Fruit fly (Drosophila melanogaster) whole organism: Measurements from ENCODE around the gene pyd.

Experiments used
- CG8478 ChIP-seq: fragments of >200 bp; optimal IDR thresholded peaks from 2 replicates; lab custom pipeline; 2018; ENCODE audit warnings: inconsistent platforms
- EcR ChIP-seq, 2 experiments: fragments of >200 bp; optimal IDR thresholded peaks; 2 replicates each; lab custom pipeline; 2017; ENCODE audit warnings: missing biosample characterization in 2 of 2, missing genetic modification characterization in 2 of 2, missing genetic modification reagents in 2 of 2
- pan ChIP-seq: fragments of >200 bp; optimal IDR thresholded peaks from 2 replicates; lab custom pipeline; 2017
- psq ChIP-seq: fragments of >200 bp; optimal IDR thresholded peaks from 2 replicates; lab custom pipeline; 2017

- TF ChIP-seq EcR (GFP tag; optimal IDR thresholded peaks at IDR 0.05; lab: Kevin White, UChicago): no peak
- TF ChIP-seq pan: no peak
- no peak for TF ChIP-seq psq (lab: Kevin White, UChicago)
- TF ChIP-seq CG8478 (lab: Kevin White, UChicago): no peak
Measured at dm6 chr3R:8930165-8931063, 1.3 kb downstream of the pyd start.
